Worm (Caenorhabditis elegans) whole organism, L1 larva: ENCODE results near the gene T06D4.1.

Experiments
- C34B4.2 ChIP-seq: sonication (generic microtip); optimal IDR thresholded peaks from 2 replicates; lab custom pipeline; 2017; ENCODE audit warnings: mild to moderate bottlenecking, missing genetic modification characterization, missing compliant biosample characterization
- alr-1 ChIP-seq: fragments of 200-800 bp; sonication (Bioruptor generic); optimal IDR thresholded peaks from 2 replicates; lab custom pipeline; 2018; ENCODE audit warnings: borderline replicate concordance, mild to moderate bottlenecking, missing genetic modification characterization, missing compliant biosample characterization
- ama-1 ChIP-seq: fragments of 150-350 bp; optimal IDR thresholded peaks from 2 replicates; lab custom pipeline; 2014
- blmp-1 ChIP-seq: fragments of 150-350 bp; optimal IDR thresholded peaks from 2 replicates; lab custom pipeline; 2014; ENCODE audit warnings: missing biosample characterization, missing genetic modification characterization
- ceh-8 ChIP-seq: fragments of 200-800 bp; sonication (Bioruptor generic); optimal IDR thresholded peaks from 2 replicates; lab custom pipeline; 2018; ENCODE audit warnings: mild to moderate bottlenecking, missing genetic modification characterization, moderate library complexity, missing compliant biosample characterization
- ceh-82 ChIP-seq, 3 experiments: fragments of 150-350 bp in 1 of 3; sonication (generic microtip) in 2 of 3; optimal IDR thresholded peaks; 2 replicates each; lab custom pipeline; 2014 to 2017; ENCODE audit warnings: missing biosample characterization in 3 of 3, missing genetic modification characterization in 3 of 3
- ceh-88 ChIP-seq: fragments of 200-800 bp; sonication (Bioruptor generic); IDR thresholded peaks from 2 replicates; pipeline ENCODE4 v1.3.6; 2022; ENCODE audit warnings: missing genetic modification characterization, missing compliant biosample characterization
- dpl-1 ChIP-seq, 3 experiments: fragments of 150-350 bp in 2 of 3; sonication (generic microtip) in 1 of 3; optimal IDR thresholded peaks; 2 replicates each; lab custom pipeline; 2014 to 2017; ENCODE audit warnings: missing biosample characterization in 3 of 3, missing genetic modification characterization in 3 of 3, missing genetic modification reagents in 3 of 3
- efl-3 ChIP-seq: fragments of 200-800 bp; sonication (Bioruptor generic); optimal IDR thresholded peaks from 2 replicates; lab custom pipeline; 2018; ENCODE audit warnings: mild to moderate bottlenecking, missing genetic modification characterization, missing compliant biosample characterization
- egl-13 ChIP-seq: sonication (generic microtip); optimal IDR thresholded peaks from 2 replicates; lab custom pipeline; 2016; ENCODE audit warnings: missing genotype, missing genetic modification reagents, missing genetic modification characterization, missing compliant biosample characterization
- egl-27 ChIP-seq, 2 experiments: fragments of 150-350 bp in 1 of 2; sonication (generic microtip); optimal IDR thresholded peaks; 3 replicates each; lab custom pipeline; 2017 to 2018; ENCODE audit warnings: missing biosample characterization in 2 of 2, missing genetic modification characterization in 2 of 2, missing genetic modification reagents in 2 of 2
- elt-2 ChIP-seq: sonication (generic microtip); optimal IDR thresholded peaks from 2 replicates; lab custom pipeline; 2016; ENCODE audit warnings: missing genetic modification characterization, mild to moderate bottlenecking, inconsistent platforms, missing compliant biosample characterization, missing genetic modification reagents
- elt-3 ChIP-seq, 6 experiments: fragments of 150-350 bp in 1 of 6; sonication (generic microtip); optimal IDR thresholded peaks; 2 replicates each; lab custom pipeline; 2017 to 2018; ENCODE audit warnings: missing biosample characterization in 6 of 6, missing genetic modification characterization in 6 of 6, inconsistent platforms in 1 of 6
- fkh-4 ChIP-seq: sonication (generic microtip); optimal IDR thresholded peaks from 2 replicates; lab custom pipeline; 2016; ENCODE audit warnings: missing compliant biosample characterization, missing genetic modification characterization, borderline replicate concordance
- grh-1 ChIP-seq: fragments of 200-800 bp; sonication (Bioruptor generic); IDR thresholded peaks from 2 replicates; pipeline ENCODE4 v1.3.6; 2022; ENCODE audit warnings: missing genetic modification reagents, missing genetic modification characterization, missing compliant biosample characterization
- hlh-17 ChIP-seq: fragments of 200-800 bp; sonication (Bioruptor generic); optimal IDR thresholded peaks from 2 replicates; lab custom pipeline; 2018; ENCODE audit warnings: missing genetic modification characterization, mild to moderate bottlenecking, missing compliant biosample characterization, moderate library complexity, borderline replicate concordance
- irx-1 ChIP-seq: sonication (generic microtip); optimal IDR thresholded peaks from 2 replicates; lab custom pipeline; 2016; ENCODE audit warnings: missing genetic modification characterization, missing compliant biosample characterization
- lin-39 ChIP-seq: fragments of 150-350 bp; optimal IDR thresholded peaks from 2 replicates; lab custom pipeline; 2014; ENCODE audit warnings: missing biosample characterization, missing genetic modification reagents, missing genetic modification characterization
- lsy-2 ChIP-seq, 2 experiments: fragments of 150-350 bp; optimal IDR thresholded peaks; 2 replicates each; lab custom pipeline; 2014; ENCODE audit warnings: missing biosample characterization in 2 of 2, missing genetic modification characterization in 2 of 2
- mab-9 ChIP-seq: fragments of 200-800 bp; sonication (Bioruptor generic); IDR thresholded peaks from 2 replicates; pipeline ENCODE4 v1.3.6; 2022; ENCODE audit warnings: missing genetic modification reagents, missing genetic modification characterization, missing compliant biosample characterization
- mep-1 ChIP-seq: fragments of 150-350 bp; optimal IDR thresholded peaks from 2 replicates; lab custom pipeline; 2014; ENCODE audit warnings: missing biosample characterization, missing genetic modification characterization
- nhr-12 ChIP-seq: sonication (generic microtip); optimal IDR thresholded peaks from 2 replicates; lab custom pipeline; 2017; ENCODE audit warnings: missing biosample characterization, missing genetic modification characterization
- nhr-19 ChIP-seq: fragments of 200-800 bp; sonication (Bioruptor generic); conservative IDR thresholded peaks from 2 replicates; pipeline ENCODE4 v1.3.6; 2022; ENCODE audit warnings: missing genetic modification characterization, missing compliant biosample characterization
- nhr-237 ChIP-seq: fragments of 150-350 bp; optimal IDR thresholded peaks from 2 replicates; lab custom pipeline; 2014; ENCODE audit warnings: missing biosample characterization, missing genetic modification characterization
- nhr-47 ChIP-seq: sonication (generic microtip); optimal IDR thresholded peaks from 2 replicates; lab custom pipeline; 2016; ENCODE audit warnings: mild to moderate bottlenecking, missing genetic modification characterization, moderate library complexity, missing compliant biosample characterization
- nhr-76 ChIP-seq: sonication (generic microtip); optimal IDR thresholded peaks from 2 replicates; lab custom pipeline; 2017; ENCODE audit warnings: missing biosample characterization, missing genetic modification characterization
- nhr-85 ChIP-seq: sonication (generic microtip); peaks from one replicate; lab custom pipeline; 2016; ENCODE audit warnings: missing genetic modification characterization, inconsistent platforms, missing compliant biosample characterization
- rnt-1 ChIP-seq: sonication (generic microtip); optimal IDR thresholded peaks from 2 replicates; lab custom pipeline; 2016; ENCODE audit warnings: mild to moderate bottlenecking, missing genetic modification characterization, moderate library complexity, missing compliant biosample characterization
- snpc-4 ChIP-seq: fragments of 150-350 bp; optimal IDR thresholded peaks from 2 replicates; lab custom pipeline; 2014; ENCODE audit warnings: missing biosample characterization, missing genetic modification characterization
- sox-4 ChIP-seq: sonication (generic microtip); optimal IDR thresholded peaks from 2 replicates; lab custom pipeline; 2016; ENCODE audit warnings: missing genetic modification characterization, missing compliant biosample characterization
- sup-37 ChIP-seq: fragments of 200-800 bp; sonication (Bioruptor generic); optimal IDR thresholded peaks from 2 replicates; lab custom pipeline; 2018; ENCODE audit warnings: mild to moderate bottlenecking, missing genetic modification characterization, missing compliant biosample characterization
- tlp-1 ChIP-seq: fragments of 150-350 bp; optimal IDR thresholded peaks from 2 replicates; lab custom pipeline; 2014; ENCODE audit warnings: missing biosample characterization, missing genetic modification characterization
- unc-130 ChIP-seq: fragments of 150-350 bp; optimal IDR thresholded peaks from 2 replicates; lab custom pipeline; 2017; ENCODE audit warnings: missing biosample characterization, missing genetic modification characterization, inconsistent platforms
- unc-86 ChIP-seq: sonication (generic microtip); optimal IDR thresholded peaks from 2 replicates; lab custom pipeline; 2016; ENCODE audit warnings: missing genetic modification characterization, missing compliant biosample characterization
- vab-15 ChIP-seq: sonication (generic microtip); optimal IDR thresholded peaks from 2 replicates; lab custom pipeline; 2017; ENCODE audit warnings: missing genotype, mild to moderate bottlenecking, missing genetic modification characterization, missing compliant biosample characterization
- ztf-11 ChIP-seq, 2 experiments: sonication (generic microtip); optimal IDR thresholded peaks; 2 replicates each; lab custom pipeline; 2016 to 2017; ENCODE audit warnings: missing genetic modification characterization in 2 of 2, missing biosample characterization in 1 of 2, missing compliant biosample characterization in 1 of 2

T06D4.1 gene

DNA sequence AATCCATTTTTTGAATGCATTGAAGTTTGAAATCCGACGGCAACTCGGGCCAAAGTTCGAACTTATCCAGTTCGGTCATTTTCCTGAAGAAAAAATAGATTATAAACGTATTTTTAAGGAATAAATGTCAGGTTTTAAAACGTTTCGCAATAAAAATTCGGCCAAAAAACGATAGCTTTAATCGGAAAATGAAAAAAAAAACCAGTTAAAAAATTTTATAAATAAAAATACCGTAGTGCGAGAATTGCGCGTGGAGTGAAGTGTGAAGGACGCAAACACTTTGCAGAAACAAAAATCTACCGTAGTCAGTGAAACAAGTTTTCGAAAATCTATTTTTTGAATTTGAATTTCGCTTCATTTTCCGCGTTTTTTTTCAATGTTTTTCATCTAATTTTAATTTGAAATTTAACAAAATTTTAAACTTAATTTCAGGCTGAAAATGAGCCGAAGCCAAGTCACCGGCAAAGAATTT lies 31.8 kb upstream of the T06D4.1 start, which contains the start of gene F14D2.8:
TSS of gene F14D2.8 (minus strand) at position 51 of the 472 bp plus-strand sequence.
- TF ChIP-seq rnt-1 (tag; lab: Kevin White, UChicago) = no peak
- TF ChIP-seq, all 84 proteins: peak for 0

DNA sequence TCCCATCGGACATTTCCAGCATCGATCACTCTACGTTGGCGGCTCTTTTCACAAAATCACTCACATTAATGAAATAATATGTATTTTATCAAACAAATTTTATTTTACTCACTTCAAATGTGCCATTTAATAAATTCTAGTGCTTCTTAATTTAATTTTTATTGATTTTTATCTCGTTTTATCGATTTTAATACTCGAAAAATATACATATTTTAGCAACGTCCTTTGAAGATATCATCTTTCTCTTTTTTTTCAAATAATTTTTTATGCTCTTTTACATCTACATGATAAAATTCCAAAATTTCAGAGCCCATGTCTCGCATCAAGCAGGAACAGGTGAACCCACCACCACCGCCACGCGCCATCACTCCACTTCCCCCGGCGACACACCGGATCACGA lies 22.8 kb upstream of the T06D4.1 start, which contains the start of the genes lido-14 and bath-27:
TSS of gene lido-14 (plus strand) at position 301 of the 400 bp plus-strand sequence.
TSS of gene bath-27 (plus strand) at position 306 of the 400 bp plus-strand sequence.
- no peak for TF ChIP-seq lin-39 (tag; lab: Kevin White, UChicago)
- no peak for TF ChIP-seq egl-27 (tag; optimal IDR thresholded peaks at IDR 0.05; lab: Kevin White, UChicago)
- no peak for TF ChIP-seq ama-1 (lab: Kevin White, UChicago)
- TF ChIP-seq irx-1 (tag; lab: Kevin White, UChicago) = no peak
- TF ChIP-seq elt-3 (tag; optimal IDR thresholded peaks at IDR 0.05; lab: Kevin White, UChicago) = no peak
- TF ChIP-seq tlp-1 (tag; lab: Kevin White, UChicago) = no peak
- no peak for TF ChIP-seq nhr-85 (tag; lab: Kevin White, UChicago)
- no peak for TF ChIP-seq hlh-17 (GFP tag; lab: Kevin White, UChicago)
- TF ChIP-seq ceh-82 (tag; optimal IDR thresholded peaks at IDR 0.05; lab: Kevin White, UChicago) = no peak
- no peak for TF ChIP-seq snpc-4 (tag; lab: Kevin White, UChicago)
- TF ChIP-seq vab-15 = no peak
- no peak for TF ChIP-seq ceh-88 (GFP tag; lab: Robert Waterston, UW)
- TF ChIP-seq fkh-4 (tag; lab: Kevin White, UChicago) = no peak
- no peak for TF ChIP-seq nhr-237
- no peak for TF ChIP-seq elt-2 (tag; lab: Kevin White, UChicago)
- no peak for TF ChIP-seq C34B4.2

DNA sequence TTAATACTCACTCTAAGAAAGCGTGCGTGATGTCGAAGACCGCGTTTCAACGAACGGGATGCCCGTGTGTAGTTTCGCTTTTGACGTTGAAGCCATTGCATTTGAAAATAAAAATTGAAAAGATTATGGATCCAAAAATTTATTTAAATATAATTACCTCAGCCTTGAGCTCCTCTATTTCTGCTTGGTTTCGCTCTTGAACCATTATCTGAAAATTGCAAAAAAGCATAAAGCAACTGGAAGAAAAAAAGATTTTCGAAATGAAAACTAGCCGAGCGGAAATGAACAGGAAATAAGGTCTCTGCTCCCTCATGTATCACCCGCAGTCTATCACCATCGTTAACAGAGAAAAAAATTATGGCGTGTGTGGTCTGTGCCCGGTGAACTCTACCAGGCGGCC lies 14.5 kb upstream of the T06D4.1 start, which contains the start of gene Y49F6C.6:
TSS of gene Y49F6C.6 (minus strand) at position 101 of the 400 bp plus-strand sequence.
- TF ChIP-seq nhr-47 (tag; lab: Kevin White, UChicago) (no peak), nhr-12 (tag; lab: Kevin White, UChicago) (no peak), sox-4 (tag; lab: Kevin White, UChicago) (no peak), grh-1 (GFP tag; lab: Robert Waterston, UW) (no peak), egl-13 (tag; lab: Kevin White, UChicago) (no peak), dpl-1 (GFP tag; optimal IDR thresholded peaks at IDR 0.05; lab: Kevin White, UChicago) (no peak), mab-9 (GFP tag; lab: Robert Waterston, UW) (no peak), irx-1 (tag; lab: Kevin White, UChicago) (no peak), ztf-11 (tag; optimal IDR thresholded peaks at IDR 0.05; lab: Kevin White, UChicago) (no peak), tlp-1 (tag; lab: Kevin White, UChicago) (no peak), ceh-88 (GFP tag; lab: Robert Waterston, UW) (no peak), elt-3 (tag; optimal IDR thresholded peaks at IDR 0.05; lab: Kevin White, UChicago) (no peak), unc-130 (no peak), efl-3 (GFP tag; lab: Kevin White, UChicago) (no peak), ceh-8 (GFP tag; lab: Kevin White, UChicago) (no peak), fkh-4 (tag; lab: Kevin White, UChicago) (no peak), sup-37 (GFP tag; lab: Kevin White, UChicago) (no peak)

DNA sequence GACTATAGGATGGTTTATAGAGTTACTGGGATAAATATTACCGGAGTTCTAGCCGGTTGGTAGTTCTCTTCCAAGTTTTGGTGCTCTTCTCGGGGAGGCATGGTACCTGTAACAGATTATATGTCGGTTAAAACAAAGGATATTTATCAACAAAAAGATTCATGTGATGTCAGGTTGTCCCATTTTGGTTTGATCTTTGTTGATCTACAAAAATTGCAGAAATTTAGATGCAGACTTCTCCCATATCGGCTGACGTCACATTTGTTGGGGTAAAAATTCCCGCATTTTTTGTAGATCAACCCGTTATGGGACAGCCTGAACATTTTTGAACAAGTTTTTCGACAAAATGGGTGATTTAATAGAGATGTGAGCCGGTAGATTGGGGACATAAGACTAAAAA lies 13.5 kb upstream of the T06D4.1 start, which contains the start of gene Y49F6C.7:
TSS of gene Y49F6C.7 (minus strand) at position 101 of the 400 bp plus-strand sequence.
- TF ChIP-seq blmp-1 (tag; lab: Kevin White, UChicago) (no peak), nhr-19 (GFP tag; lab: Robert Waterston, UW) (no peak), mep-1 (tag; lab: Kevin White, UChicago) (no peak), dpl-1 (GFP tag; optimal IDR thresholded peaks at IDR 0.05; lab: Kevin White, UChicago) (no peak), nhr-76 (tag; lab: Kevin White, UChicago) (no peak), lsy-2 (tag; optimal IDR thresholded peaks at IDR 0.05; lab: Kevin White, UChicago) (no peak), unc-86 (tag; lab: Kevin White, UChicago) (no peak), alr-1 (tag; lab: Kevin White, UChicago) (no peak)
